Fruit fly (Drosophila melanogaster) whole organism, embryonic: ENCODE data around the gene CG18749.

Experiments
- Abd-B ChIP-seq: fragments of 200-800 bp; sonication (Bioruptor generic); optimal IDR thresholded peaks from 2 replicates; lab custom pipeline; 2018; ENCODE audit warnings: missing biosample characterization, mild to moderate bottlenecking, missing genetic modification characterization, moderate library complexity
- BtbVII ChIP-seq: fragments of 200-800 bp; sonication (Bioruptor generic); optimal IDR thresholded peaks from 3 replicates; lab custom pipeline; 2017; ENCODE audit warnings: missing biosample characterization, mild to moderate bottlenecking, missing genetic modification characterization
- Bteb2 ChIP-seq: fragments of 200-800 bp; sonication (Bioruptor generic); optimal IDR thresholded peaks from 2 replicates; lab custom pipeline; 2016; ENCODE audit warnings: missing biosample characterization, missing genetic modification characterization
- CG10274 ChIP-seq: fragments of 200-800 bp; sonication (Bioruptor generic); optimal IDR thresholded peaks from 3 replicates; lab custom pipeline; 2017; ENCODE audit warnings: missing biosample characterization, mild to moderate bottlenecking, missing genetic modification characterization
- CG10543 ChIP-seq: fragments of 200-800 bp; sonication (Bioruptor generic); optimal IDR thresholded peaks from 3 replicates; lab custom pipeline; 2017; ENCODE audit warnings: missing biosample characterization, mild to moderate bottlenecking, missing genetic modification characterization, moderate library complexity
- CG10654 ChIP-seq: fragments of 200-800 bp; sonication (Bioruptor generic); optimal IDR thresholded peaks from 2 replicates; lab custom pipeline; 2016; ENCODE audit warnings: missing biosample characterization, missing genetic modification characterization
- CG10959 ChIP-seq: fragments of 200-800 bp; sonication (Bioruptor generic); IDR thresholded peaks from 2 replicates; pipeline ENCODE4 v1.3.6; 2022; ENCODE audit warnings: missing biosample characterization, missing genetic modification characterization
- CG12219 ChIP-seq: fragments of 200-800 bp; sonication (Bioruptor generic); optimal IDR thresholded peaks from 3 replicates; lab custom pipeline; 2018; ENCODE audit warnings: missing biosample characterization, mild to moderate bottlenecking, missing genetic modification characterization
- CG13424 ChIP-seq: fragments of 200-800 bp; sonication (Bioruptor generic); optimal IDR thresholded peaks from 2 replicates; lab custom pipeline; 2019; ENCODE audit warnings: missing biosample characterization, mild to moderate bottlenecking, missing genetic modification characterization, moderate library complexity
- CG18476 ChIP-seq: fragments of 200-800 bp; sonication (Bioruptor generic); optimal IDR thresholded peaks from 2 replicates; lab custom pipeline; 2016; ENCODE audit warnings: missing biosample characterization, mild to moderate bottlenecking, missing genetic modification characterization
- CG2116 ChIP-seq: fragments of 200-800 bp; sonication (Bioruptor generic); optimal IDR thresholded peaks from 3 replicates; lab custom pipeline; 2018; ENCODE audit warnings: missing biosample characterization, mild to moderate bottlenecking, missing genetic modification characterization
- CG2875 ChIP-seq: fragments of 200-800 bp; sonication (Bioruptor generic); optimal IDR thresholded peaks from 2 replicates; lab custom pipeline; 2017; ENCODE audit warnings: missing biosample characterization, mild to moderate bottlenecking, missing genetic modification characterization, missing genetic modification reagents
- CG30431 ChIP-seq: fragments of 200-800 bp; sonication (Bioruptor generic); optimal IDR thresholded peaks from 2 replicates; lab custom pipeline; 2017; ENCODE audit warnings: missing biosample characterization, missing genetic modification characterization
- CG32767 ChIP-seq: fragments of 200-800 bp; sonication (Bioruptor generic); IDR thresholded peaks from 2 replicates; pipeline ENCODE4 v1.3.6; 2022; ENCODE audit warnings: missing biosample characterization, missing genetic modification characterization
- CG3995 ChIP-seq: fragments of 200-800 bp; sonication (Bioruptor generic); optimal IDR thresholded peaks from 3 replicates; lab custom pipeline; 2016; ENCODE audit warnings: missing biosample characterization, missing genetic modification characterization
- CG42726 ChIP-seq: fragments of 200-800 bp; sonication (Bioruptor generic); IDR thresholded peaks from 2 replicates; pipeline ENCODE4 v1.3.6; 2022; ENCODE audit warnings: missing biosample characterization, missing genetic modification characterization; ENCODE audit not compliant: partially characterized antibody
- CG4617 ChIP-seq: fragments of 200-800 bp; sonication (Bioruptor generic); optimal IDR thresholded peaks from 3 replicates; lab custom pipeline; 2016; ENCODE audit warnings: missing biosample characterization, missing genetic modification characterization, borderline replicate concordance
- CG5245 ChIP-seq: fragments of 200-800 bp; sonication (Bioruptor generic); optimal IDR thresholded peaks from 3 replicates; lab custom pipeline; 2016; ENCODE audit warnings: missing biosample characterization, missing genetic modification characterization
- CG9797 ChIP-seq: fragments of 200-800 bp; sonication (Bioruptor generic); optimal IDR thresholded peaks from 3 replicates; lab custom pipeline; 2018; ENCODE audit warnings: missing biosample characterization, mild to moderate bottlenecking, missing genetic modification characterization
- Camta ChIP-seq: fragments of 200-800 bp; sonication (Bioruptor generic); optimal IDR thresholded peaks from 2 replicates; lab custom pipeline; 2016; ENCODE audit warnings: missing biosample characterization, missing genetic modification characterization
- Dll ChIP-seq: fragments of 200-800 bp; sonication (Bioruptor generic); IDR thresholded peaks from 4 replicates; pipeline ENCODE4 v1.3.6; 2022; ENCODE audit warnings: missing biosample characterization, missing genetic modification characterization; ENCODE audit not compliant: partially characterized antibody
- Dp ChIP-seq: fragments of 200-800 bp; sonication (Bioruptor generic); optimal IDR thresholded peaks from 2 replicates; lab custom pipeline; 2018; ENCODE audit warnings: missing biosample characterization, mild to moderate bottlenecking, missing genetic modification characterization, moderate library complexity
- HmgZ ChIP-seq: fragments of 200-800 bp; sonication (Bioruptor generic); optimal IDR thresholded peaks from 2 replicates; lab custom pipeline; 2018; ENCODE audit warnings: missing biosample characterization, mild to moderate bottlenecking, missing genetic modification characterization
- Hmx ChIP-seq: fragments of 200-800 bp; sonication (Bioruptor generic); optimal IDR thresholded peaks from 2 replicates; lab custom pipeline; 2016; ENCODE audit warnings: missing biosample characterization, missing genetic modification characterization
- Hr78 ChIP-seq, 2 experiments: fragments of 200-800 bp in 1 of 2; fragments of >200 bp in 1 of 2; sonication (Bioruptor generic) in 1 of 2; optimal IDR thresholded peaks; 2 replicates each; lab custom pipeline; 2017 to 2019; ENCODE audit warnings: missing biosample characterization in 2 of 2, missing genetic modification characterization in 2 of 2, mild to moderate bottlenecking in 1 of 2, moderate library complexity in 1 of 2
- NK7.1 ChIP-seq: fragments of 200-800 bp; sonication (Bioruptor generic); optimal IDR thresholded peaks from 3 replicates; lab custom pipeline; 2016; ENCODE audit warnings: missing biosample characterization, missing genetic modification characterization
- Oaz ChIP-seq: fragments of 200-800 bp; sonication (Bioruptor generic); IDR thresholded peaks from 2 replicates; pipeline ENCODE4 v1.3.6; 2022; ENCODE audit warnings: missing biosample characterization, missing genetic modification characterization
- Ptx1 ChIP-seq: fragments of 200-800 bp; sonication (Bioruptor generic); IDR thresholded peaks from 2 replicates; pipeline ENCODE4 v1.3.6; 2022; ENCODE audit warnings: missing biosample characterization, missing genetic modification characterization
- Rx ChIP-seq: fragments of 200-800 bp; sonication (Bioruptor generic); IDR thresholded peaks from 2 replicates; pipeline ENCODE4 v1.3.6; 2022; ENCODE audit warnings: missing biosample characterization, missing genetic modification characterization
- Taf1 ChIP-seq: fragments of 200-800 bp; sonication (Bioruptor generic); IDR thresholded peaks from 2 replicates; pipeline ENCODE4 v1.3.6; 2022; ENCODE audit warnings: missing biosample characterization, missing genetic modification characterization
- Tbp ChIP-seq: fragments of >200 bp; optimal IDR thresholded peaks from 2 replicates; lab custom pipeline; 2018; ENCODE audit warnings: missing biosample characterization, missing genetic modification characterization
- bsh ChIP-seq, 2 experiments: fragments of 200-800 bp; sonication (Bioruptor generic); optimal IDR thresholded peaks; 2 replicates each; lab custom pipeline; 2017 to 2018; ENCODE audit warnings: mild to moderate bottlenecking in 2 of 2, missing biosample characterization in 2 of 2, missing genetic modification characterization in 2 of 2, moderate library complexity in 1 of 2
- cad ChIP-seq: fragments of >200 bp; optimal IDR thresholded peaks from 2 replicates; lab custom pipeline; 2017; ENCODE audit warnings: missing biosample characterization, missing genetic modification characterization
- chn ChIP-seq: fragments of 200-800 bp; sonication (Bioruptor generic); optimal IDR thresholded peaks from 2 replicates; lab custom pipeline; 2016; ENCODE audit warnings: missing biosample characterization, missing genetic modification characterization
- dati ChIP-seq: fragments of 200-800 bp; sonication (Bioruptor generic); IDR thresholded peaks from 2 replicates; pipeline ENCODE4 v1.3.6; 2022; ENCODE audit warnings: missing biosample characterization, missing genetic modification characterization
- ftz-f1 ChIP-seq: fragments of 200-800 bp; sonication (Bioruptor generic); optimal IDR thresholded peaks from 2 replicates; lab custom pipeline; 2016; ENCODE audit warnings: missing biosample characterization, missing genetic modification characterization
- lmd ChIP-seq: fragments of 200-800 bp; sonication (Bioruptor generic); IDR thresholded peaks from 2 replicates; pipeline ENCODE4 v1.3.6; 2022; ENCODE audit warnings: missing biosample characterization, missing genetic modification characterization
- odd ChIP-seq: fragments of 200-800 bp; sonication (Bioruptor generic); optimal IDR thresholded peaks from 2 replicates; lab custom pipeline; 2017; ENCODE audit warnings: missing biosample characterization, mild to moderate bottlenecking, missing genetic modification characterization
- peb ChIP-seq: fragments of 200-800 bp; sonication (Bioruptor generic); IDR thresholded peaks from 2 replicates; pipeline ENCODE4 v1.3.6; 2022; ENCODE audit warnings: missing biosample characterization, missing genetic modification characterization
- slou ChIP-seq: fragments of 200-800 bp; sonication (Bioruptor generic); optimal IDR thresholded peaks from 3 replicates; lab custom pipeline; 2016; ENCODE audit warnings: missing biosample characterization, missing genetic modification characterization
- slp2 ChIP-seq: fragments of 200-800 bp; sonication (Bioruptor generic); optimal IDR thresholded peaks from 2 replicates; lab custom pipeline; 2016; ENCODE audit warnings: missing biosample characterization, missing genetic modification characterization
- so ChIP-seq: fragments of 200-800 bp; sonication (Bioruptor generic); IDR thresholded peaks from 3 replicates; pipeline ENCODE4 v1.3.6; 2022; ENCODE audit warnings: missing biosample characterization, missing genetic modification characterization
- sqz ChIP-seq: fragments of 200-800 bp; sonication (Bioruptor generic); optimal IDR thresholded peaks from 3 replicates; lab custom pipeline; 2018; ENCODE audit warnings: missing biosample characterization, mild to moderate bottlenecking, missing genetic modification characterization
- stwl ChIP-seq: fragments of 200-800 bp; sonication (Bioruptor generic); optimal IDR thresholded peaks from 3 replicates; lab custom pipeline; 2018; ENCODE audit warnings: missing biosample characterization, mild to moderate bottlenecking, missing genetic modification characterization, moderate library complexity
- tap ChIP-seq: fragments of 200-800 bp; optimal IDR thresholded peaks from 3 replicates; lab custom pipeline; 2019; ENCODE audit warnings: missing biosample characterization, mild to moderate bottlenecking, missing genetic modification characterization, moderate library complexity
- tin ChIP-seq: fragments of 200-800 bp; sonication (Bioruptor generic); optimal IDR thresholded peaks from 3 replicates; lab custom pipeline; 2016; ENCODE audit warnings: missing biosample characterization, missing genetic modification characterization
- tll ChIP-seq, 2 experiments: fragments of 200-800 bp in 1 of 2; fragments of >200 bp in 1 of 2; sonication (Bioruptor generic) in 1 of 2; optimal IDR thresholded peaks; 2 replicates each; lab custom pipeline; 2017 to 2019; ENCODE audit warnings: missing biosample characterization in 2 of 2, missing genetic modification characterization in 2 of 2, mild to moderate bottlenecking in 1 of 2, moderate library complexity in 1 of 2
- tna ChIP-seq: fragments of 200-800 bp; sonication (Bioruptor generic); IDR thresholded peaks from 2 replicates; pipeline ENCODE4 v1.3.6; 2022; ENCODE audit warnings: missing biosample characterization, missing genetic modification characterization; ENCODE audit not compliant: partially characterized antibody
- vfl ChIP-seq: fragments of 200-800 bp; sonication (Bioruptor generic); optimal IDR thresholded peaks from 2 replicates; lab custom pipeline; 2016; ENCODE audit warnings: missing biosample characterization, missing genetic modification characterization
- yki ChIP-seq: fragments of >200 bp; optimal IDR thresholded peaks from 3 replicates; lab custom pipeline; 2018
- zf30C ChIP-seq: fragments of 200-800 bp; sonication (Bioruptor generic); optimal IDR thresholded peaks from 3 replicates; lab custom pipeline; 2018; ENCODE audit warnings: missing biosample characterization, mild to moderate bottlenecking, missing genetic modification characterization
- zfh2 ChIP-seq: fragments of 200-800 bp; sonication (Bioruptor generic); optimal IDR thresholded peaks from 2 replicates; lab custom pipeline; 2016; ENCODE audit warnings: missing biosample characterization, missing genetic modification characterization

CG18749 gene

DNA sequence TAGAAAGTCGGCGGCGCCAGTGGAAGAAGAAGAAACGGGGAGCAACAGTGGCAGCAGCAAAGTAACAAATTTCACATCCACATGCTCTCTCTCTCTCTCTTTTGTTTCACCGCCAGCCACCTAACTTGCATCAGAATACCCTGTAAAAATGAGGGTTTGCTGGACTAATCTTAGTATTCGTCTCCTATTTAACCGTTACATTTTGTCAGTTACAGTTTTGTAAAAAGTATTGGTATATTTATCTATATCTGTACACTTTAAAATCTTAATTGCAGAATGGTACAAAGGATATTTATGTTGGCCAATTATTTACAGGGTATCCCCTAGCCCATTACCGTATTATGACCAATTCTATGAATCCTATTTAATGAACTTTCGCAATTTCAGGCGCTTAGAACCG is 10.0 kb upstream of the CG18749 start (continued):
- TF ChIP-seq CG2875 (GFP tag; lab: Kevin White, UChicago) (peak; percentile 17), slou (GFP tag; lab: Kevin White, UChicago) (no peak), cad (GFP tag; lab: Kevin White, UChicago) (no peak), Dp (no peak), stwl (tag; lab: Kevin White, UChicago) (no peak), CG30431 (no peak), Camta (GFP tag; lab: Kevin White, UChicago) (no peak), Rx (GFP tag; lab: Robert Waterston, UW) (no peak), tin (no peak), CG12219 (peak; percentile 12), NK7.1 (no peak), CG10959 (GFP tag; lab: Robert Waterston, UW) (no peak), Bteb2 (GFP tag; lab: Kevin White, UChicago) (no peak), Oaz (GFP tag; lab: Robert Waterston, UW) (peak; percentile 42; the same call in 1 of the 2 replicates), zf30C (GFP tag; lab: Kevin White, UChicago) (no peak), CG2116 (GFP tag; lab: Kevin White, UChicago) (no peak), Hmx (GFP tag; lab: Kevin White, UChicago) (no peak), ftz-f1 (GFP tag; lab: Kevin White, UChicago) (no peak), tll (GFP tag; optimal IDR thresholded peaks at IDR 0.05; lab: Kevin White, UChicago) (no peak), tna (GFP tag; lab: Robert Waterston, UW) (no peak), CG9797 (no peak), Taf1 (GFP tag; lab: Robert Waterston, UW) (no peak), slp2 (GFP tag; lab: Kevin White, UChicago) (no peak), Tbp (GFP tag; lab: Kevin White, UChicago) (no peak), peb (0 out of 2 replicates have a peak, but pooled peaks have one; percentile 14), sqz (GFP tag; lab: Kevin White, UChicago) (no peak), CG10274 (no peak), yki (no peak), Hr78 (GFP tag; optimal IDR thresholded peaks at IDR 0.05; lab: Kevin White, UChicago) (no peak), chn (GFP tag; lab: Kevin White, UChicago) (no peak), zfh2 (GFP tag; lab: Kevin White, UChicago) (no peak), CG18476 (GFP tag; lab: Kevin White, UChicago) (no peak), vfl (GFP tag; lab: Kevin White, UChicago) (no peak), Dll (0 out of 4 replicates have a peak, but pooled peaks have one; percentile 5), CG5245 (GFP tag; lab: Kevin White, UChicago) (no peak), CG13424 (tag; lab: Kevin White, UChicago) (no peak), CG4617 (no peak), CG10543 (no peak), BtbVII (GFP tag; lab: Kevin White, UChicago) (no peak), odd (GFP tag; lab: Kevin White, UChicago) (peak; percentile 12), CG10654 (no peak), so (GFP tag; lab: Robert Waterston, UW) (no peak), CG32767 (GFP tag; lab: Robert Waterston, UW) (no peak), bsh (GFP tag; optimal IDR thresholded peaks at IDR 0.05; lab: Kevin White, UChicago) (peak in 1 of 2 experiments; percentile 63), HmgZ (tag; lab: Kevin White, UChicago) (no peak), Abd-B (GFP tag; lab: Kevin White, UChicago) (no peak), lmd (GFP tag; lab: Robert Waterston, UW) (no peak), tap (tag; lab: Kevin White, UChicago) (no peak), Ptx1 (GFP tag; lab: Robert Waterston, UW) (no peak), CG3995 (GFP tag; lab: Kevin White, UChicago) (no peak), CG42726 (GFP tag; lab: Robert Waterston, UW) (no peak), dati (GFP tag; lab: Robert Waterston, UW) (no peak)
